Worm (Caenorhabditis elegans): Measurements from ENCODE around the gene C34C6.3.

Gene C34C6.3

DNA sequence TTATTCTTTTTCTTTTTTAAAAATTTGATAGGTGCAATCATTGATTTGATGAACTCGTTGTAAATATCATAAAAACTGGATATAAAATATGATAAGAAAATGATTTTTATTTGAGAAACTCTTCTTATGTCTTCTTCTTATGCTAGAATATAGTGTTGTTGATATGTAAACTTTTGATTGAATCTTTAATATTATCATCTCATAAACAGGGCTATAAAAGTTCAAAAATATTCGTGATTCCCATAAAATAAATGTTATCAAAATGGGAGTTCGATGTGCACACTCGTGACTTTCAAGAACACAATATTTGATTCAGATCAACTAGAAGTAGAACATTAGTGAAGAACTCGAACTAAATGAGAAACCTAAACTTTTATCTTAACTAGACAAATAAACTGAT is 47.2 kb downstream of the C34C6.3 start:
- TF ChIP-seq ztf-4 (tag; optimal IDR thresholded peaks at IDR 0.05): peak; percentile 3
- no peak for TF ChIP-seq lin-39 (tag; optimal IDR thresholded peaks at IDR 0.05)
- peak; percentile 73 for TF ChIP-seq sma-9 (GFP tag; optimal IDR thresholded peaks at IDR 0.05)
- no peak for TF ChIP-seq sma-9 (tag; optimal IDR thresholded peaks at IDR 0.05)
- peak; percentile 10 for TF ChIP-seq lin-13 (GFP tag; optimal IDR thresholded peaks at IDR 0.05)
- TF ChIP-seq skn-1 (tag; optimal IDR thresholded peaks at IDR 0.05): no peak
- peak; percentile 35 for TF ChIP-seq crh-2 (tag; optimal IDR thresholded peaks at IDR 0.05)
- TF ChIP-seq nhr-12 (tag; optimal IDR thresholded peaks at IDR 0.05): no peak
- no peak for TF ChIP-seq blmp-1 (tag; optimal IDR thresholded peaks at IDR 0.05; ENCODE audit: insufficient read depth)
- TF ChIP-seq lin-11 (tag; optimal IDR thresholded peaks at IDR 0.05): no peak
- no peak for TF ChIP-seq nhr-129 (tag; optimal IDR thresholded peaks at IDR 0.05)
- no peak for TF ChIP-seq elt-3 (tag; optimal IDR thresholded peaks at IDR 0.05)
- TF ChIP-seq nhr-77 (tag; optimal IDR thresholded peaks at IDR 0.05): no peak

DNA sequence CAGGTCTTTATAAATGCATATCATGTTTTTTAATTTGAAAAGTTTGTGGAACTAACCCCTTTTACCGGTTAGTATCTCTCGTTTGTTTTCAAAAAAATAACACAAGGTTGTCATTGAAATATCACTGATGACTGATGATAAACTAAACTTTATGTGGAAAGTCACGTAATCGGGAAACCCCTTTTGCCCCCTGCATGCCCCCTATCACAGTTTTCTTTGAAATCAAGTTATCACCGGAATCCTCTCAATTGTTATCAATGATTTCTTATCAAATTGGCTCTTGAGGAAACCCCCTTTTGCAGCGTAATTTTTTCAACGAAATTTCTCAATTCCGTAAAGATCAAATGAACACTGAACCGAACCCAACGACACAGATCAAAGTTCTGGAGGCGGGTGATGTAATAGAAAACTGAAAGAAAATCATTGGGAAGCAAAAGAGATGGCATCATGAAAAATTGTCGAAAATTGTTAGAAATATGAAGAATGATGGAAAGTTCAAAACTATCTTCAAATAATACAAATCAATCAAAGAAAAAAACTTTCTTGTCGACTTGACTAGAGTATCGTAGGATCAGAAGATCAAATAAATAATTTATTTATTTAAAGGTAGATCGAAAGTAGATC is 48.7 kb downstream of the C34C6.3 start:
- peak; percentile 99 for TF ChIP-seq sma-9 (GFP tag; optimal IDR thresholded peaks at IDR 0.05)
- no peak for TF ChIP-seq sma-9 (tag; optimal IDR thresholded peaks at IDR 0.05)
- TF ChIP-seq nhr-6 (tag; optimal IDR thresholded peaks at IDR 0.05): peak; percentile 34
- TF ChIP-seq F13H6.1 (tag; optimal IDR thresholded peaks at IDR 0.05): peak; percentile 42
- peak; percentile 46 for TF ChIP-seq Y55F3AM.14 (GFP tag; optimal IDR thresholded peaks at IDR 0.05)
- TF ChIP-seq mdl-1 (tag; optimal IDR thresholded peaks at IDR 0.05): peak; percentile 58 to 62
- TF ChIP-seq lin-13 (GFP tag; optimal IDR thresholded peaks at IDR 0.05): peak; percentile 5
- TF ChIP-seq nhr-25 (tag; optimal IDR thresholded peaks at IDR 0.05): peak; percentile 77
- TF ChIP-seq nhr-77 (tag; optimal IDR thresholded peaks at IDR 0.05): no peak
- TF ChIP-seq blmp-1 (tag; optimal IDR thresholded peaks at IDR 0.05; ENCODE audit: insufficient read depth): peak; percentile 39
- peak; percentile 41 for TF ChIP-seq nhr-129 (tag; optimal IDR thresholded peaks at IDR 0.05)
- TF ChIP-seq sem-4 (tag; optimal IDR thresholded peaks at IDR 0.05): no peak
- TF ChIP-seq nhr-12 (tag; optimal IDR thresholded peaks at IDR 0.05): no peak
- no peak for TF ChIP-seq lin-39 (tag; optimal IDR thresholded peaks at IDR 0.05)
- no peak for TF ChIP-seq ceh-82 (tag; optimal IDR thresholded peaks at IDR 0.05)
- TF ChIP-seq dmd-4 (tag; optimal IDR thresholded peaks at IDR 0.05): no peak
- TF ChIP-seq lsy-2 (tag; optimal IDR thresholded peaks at IDR 0.05): peak in 1 of 2 experiments; percentile 40
- TF ChIP-seq gmeb-1 (tag; optimal IDR thresholded peaks at IDR 0.05): peak; percentile 14
- TF ChIP-seq egl-27 (tag; optimal IDR thresholded peaks at IDR 0.05): peak; percentile 38
- no peak for TF ChIP-seq zag-1 (tag; optimal IDR thresholded peaks at IDR 0.05)
- TF ChIP-seq ceh-16 (tag; optimal IDR thresholded peaks at IDR 0.05): no peak
- peak; percentile 77 for TF ChIP-seq fos-1 (tag; optimal IDR thresholded peaks at IDR 0.05)
- no peak for TF ChIP-seq C34F6.9 (tag; optimal IDR thresholded peaks at IDR 0.05)
- no peak for TF ChIP-seq elt-3 (tag; optimal IDR thresholded peaks at IDR 0.05)
- TF ChIP-seq crh-2 (tag; optimal IDR thresholded peaks at IDR 0.05): peak; percentile 79
- peak; percentile 63 for TF ChIP-seq nhr-21 (tag; optimal IDR thresholded peaks at IDR 0.05)
- TF ChIP-seq mbf-1 (tag; optimal IDR thresholded peaks at IDR 0.05): no peak

DNA sequence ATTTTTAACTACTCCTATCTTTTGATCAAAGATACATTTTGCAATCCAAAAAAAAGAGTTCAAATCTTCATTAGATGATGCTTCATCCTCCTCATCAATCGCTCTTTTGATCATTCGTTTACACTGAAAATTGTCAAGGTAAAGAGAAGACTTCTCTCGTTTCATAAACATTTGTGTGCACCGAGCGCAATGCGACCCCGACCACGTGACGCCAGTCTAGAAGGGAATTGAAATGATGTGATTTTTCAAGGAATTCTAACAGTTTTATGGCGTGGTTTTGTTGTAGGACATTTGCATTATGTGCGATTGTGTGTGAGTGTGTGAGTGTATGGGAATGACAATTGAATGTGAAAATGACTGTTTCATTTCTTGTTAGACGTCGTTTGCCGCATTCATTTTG is 49.6 kb downstream of the C34C6.3 start:
- TF ChIP-seq mdl-1 (tag; optimal IDR thresholded peaks at IDR 0.05) (peak in 1 of 2 experiments; percentile 74), sma-9 (GFP tag; optimal IDR thresholded peaks at IDR 0.05) (peak; percentile 97), sma-9 (tag; optimal IDR thresholded peaks at IDR 0.05) (no peak), ceh-16 (tag; optimal IDR thresholded peaks at IDR 0.05) (no peak), nhr-23 (tag; optimal IDR thresholded peaks at IDR 0.05) (no peak), nhr-6 (tag; optimal IDR thresholded peaks at IDR 0.05) (peak; percentile 29), ZK546.5 (tag; optimal IDR thresholded peaks at IDR 0.05) (no peak), fos-1 (tag; optimal IDR thresholded peaks at IDR 0.05) (peak; percentile 42), R02D3.7 (tag; optimal IDR thresholded peaks at IDR 0.05) (no peak), lsy-2 (tag; optimal IDR thresholded peaks at IDR 0.05) (peak in 1 of 2 experiments; percentile 48), C34F6.9 (tag; optimal IDR thresholded peaks at IDR 0.05) (peak; percentile 26), unc-55 (GFP tag; optimal IDR thresholded peaks at IDR 0.05) (no peak), F13H6.1 (tag; optimal IDR thresholded peaks at IDR 0.05) (peak; percentile 62), lin-13 (GFP tag; optimal IDR thresholded peaks at IDR 0.05) (peak; percentile 1), ama-1 (optimal IDR thresholded peaks at IDR 0.05) (peak; percentile 28), nhr-129 (tag; optimal IDR thresholded peaks at IDR 0.05) (peak; percentile 70), ztf-4 (tag; optimal IDR thresholded peaks at IDR 0.05) (peak; percentile 15)
